Fruit fly (Drosophila melanogaster): ENCODE results near the gene Lint-1.

- TF ChIP-seq psq (optimal IDR thresholded peaks at IDR 0.05) (no peak), insv (optimal IDR thresholded peaks at IDR 0.05) (no peak)
These were observed at the start of gene Lint-1 for dm6 chrX:11149201-11149600.
